Fruit fly (Drosophila melanogaster) whole organism, pupa: ENCODE data around the gene Cpr66Cb.

Source experiments
- CG10348 ChIP-seq: fragments of 200-800 bp; sonication (Bioruptor generic); IDR thresholded peaks from 2 replicates; pipeline ENCODE4 v1.3.6; 2022; ENCODE audit warnings: missing biosample characterization, missing genetic modification characterization
- CG12605 ChIP-seq: fragments of 200-800 bp; sonication (Bioruptor generic); IDR thresholded peaks from 2 replicates; pipeline ENCODE4 v1.3.6; 2022; ENCODE audit warnings: missing biosample characterization, missing genetic modification characterization
- CG13204 ChIP-seq: fragments of 200-800 bp; sonication (Bioruptor generic); optimal IDR thresholded peaks from 2 replicates; lab custom pipeline; 2018; ENCODE audit warnings: missing biosample characterization, mild to moderate bottlenecking, missing genetic modification characterization, moderate library complexity
- CG14655 ChIP-seq: fragments of 200-800 bp; sonication (Bioruptor generic); optimal IDR thresholded peaks from 3 replicates; lab custom pipeline; 2017; ENCODE audit warnings: mild to moderate bottlenecking, missing biosample characterization, missing genetic modification reagents, missing genetic modification characterization
- CG15710 ChIP-seq: fragments of 200-800 bp; sonication (Bioruptor generic); optimal IDR thresholded peaks from 2 replicates; lab custom pipeline; 2018; ENCODE audit warnings: missing biosample characterization, mild to moderate bottlenecking, missing genetic modification characterization, moderate library complexity
- CG17806 ChIP-seq: fragments of 200-800 bp; sonication (Bioruptor generic); optimal IDR thresholded peaks from 2 replicates; lab custom pipeline; 2018; ENCODE audit warnings: missing biosample characterization, mild to moderate bottlenecking, missing genetic modification characterization, moderate library complexity
- CG32121 ChIP-seq: fragments of 200-800 bp; sonication (Bioruptor generic); IDR thresholded peaks from 2 replicates; pipeline ENCODE4 v1.3.6; 2022; ENCODE audit warnings: missing biosample characterization, missing genetic modification characterization
- CG34367 ChIP-seq: fragments of 200-800 bp; sonication (Bioruptor generic); optimal IDR thresholded peaks from 2 replicates; lab custom pipeline; 2018; ENCODE audit warnings: missing biosample characterization, mild to moderate bottlenecking, missing genetic modification characterization
- CG4496 ChIP-seq: fragments of 200-800 bp; sonication (Bioruptor generic); IDR thresholded peaks from 3 replicates; pipeline ENCODE4 v1.3.6; 2022; ENCODE audit warnings: missing biosample characterization, missing genetic modification characterization
- CG8159 ChIP-seq: fragments of 200-800 bp; sonication (Bioruptor generic); optimal IDR thresholded peaks from 3 replicates; lab custom pipeline; 2018; ENCODE audit warnings: missing biosample characterization, mild to moderate bottlenecking, missing genetic modification characterization, moderate library complexity
- CG8301 ChIP-seq: fragments of 200-800 bp; sonication (Bioruptor generic); optimal IDR thresholded peaks from 2 replicates; lab custom pipeline; 2018; ENCODE audit warnings: missing biosample characterization, mild to moderate bottlenecking, missing genetic modification characterization
- CG9948 ChIP-seq: fragments of 200-800 bp; sonication (Bioruptor generic); optimal IDR thresholded peaks from 2 replicates; lab custom pipeline; 2018; ENCODE audit warnings: missing biosample characterization, mild to moderate bottlenecking, missing genetic modification characterization, moderate library complexity
- D1 ChIP-seq: fragments of 200-800 bp; sonication (Bioruptor generic); optimal IDR thresholded peaks from 2 replicates; lab custom pipeline; 2018; ENCODE audit warnings: missing biosample characterization, mild to moderate bottlenecking, missing genetic modification characterization, moderate library complexity
- EcR ChIP-seq: fragments of 200-800 bp; sonication (Bioruptor generic); optimal IDR thresholded peaks from 3 replicates; lab custom pipeline; 2019; ENCODE audit warnings: missing biosample characterization, missing genetic modification characterization, mild to moderate bottlenecking, moderate library complexity, missing genetic modification reagents
- Ets98B ChIP-seq: fragments of 200-800 bp; sonication (Bioruptor generic); IDR thresholded peaks from 2 replicates; pipeline ENCODE4 v1.3.6; 2022; ENCODE audit warnings: missing biosample characterization, missing genetic modification characterization
- Pif1A ChIP-seq: fragments of 200-800 bp; sonication (Bioruptor generic); optimal IDR thresholded peaks from 3 replicates; lab custom pipeline; 2016; ENCODE audit warnings: missing biosample characterization, missing genetic modification characterization
- Pif1B ChIP-seq: fragments of 200-800 bp; sonication (Bioruptor generic); optimal IDR thresholded peaks from 3 replicates; lab custom pipeline; 2016; ENCODE audit warnings: missing biosample characterization, missing genetic modification characterization
- Snoo ChIP-seq: fragments of 200-800 bp; sonication (Bioruptor generic); optimal IDR thresholded peaks from 3 replicates; lab custom pipeline; 2017; ENCODE audit warnings: missing biosample characterization, mild to moderate bottlenecking, missing genetic modification characterization, inconsistent platforms
- fd96Ca ChIP-seq: fragments of 200-800 bp; sonication (Bioruptor generic); IDR thresholded peaks from 3 replicates; pipeline ENCODE4 v1.3.6; 2022; ENCODE audit warnings: missing biosample characterization, missing genetic modification characterization
- gl ChIP-seq: fragments of 200-800 bp; sonication (Bioruptor generic); optimal IDR thresholded peaks from 2 replicates; lab custom pipeline; 2018; ENCODE audit warnings: missing biosample characterization, mild to moderate bottlenecking, missing genetic modification characterization
- rn ChIP-seq: fragments of 200-800 bp; sonication (Bioruptor generic); IDR thresholded peaks from 2 replicates; pipeline ENCODE4 v1.3.6; 2022; ENCODE audit warnings: missing biosample characterization, missing genetic modification characterization

Cpr66Cb gene

DNA sequence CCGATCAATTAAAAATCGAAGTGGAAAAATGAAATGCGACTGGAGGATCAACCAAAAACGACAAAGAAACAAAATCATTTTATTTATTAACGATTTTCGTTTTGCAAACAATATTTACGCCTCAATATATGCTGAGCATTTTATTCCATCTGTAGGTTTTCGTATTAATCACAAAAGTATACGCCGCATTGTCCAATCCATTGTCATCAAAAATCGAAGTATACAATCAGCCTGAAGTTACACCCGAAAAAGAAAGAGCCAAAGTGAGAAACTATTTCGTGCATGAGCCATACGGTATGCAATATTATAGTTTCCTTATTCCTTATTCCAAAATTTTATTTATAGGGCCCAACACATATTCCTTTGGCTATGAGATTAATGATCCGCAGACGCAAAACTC, 7.5 kb upstream of the Cpr66Cb start:
- TF ChIP-seq CG8159 (tag; lab: Kevin White, UChicago) (no peak), D1 (tag; lab: Kevin White, UChicago) (peak; percentile 14), CG32121 (no peak), Pif1A (GFP tag; lab: Kevin White, UChicago) (no peak), EcR (GFP tag; lab: Kevin White, UChicago) (no peak)
- TF ChIP-seq, all 21 proteins: peak for 1

DNA sequence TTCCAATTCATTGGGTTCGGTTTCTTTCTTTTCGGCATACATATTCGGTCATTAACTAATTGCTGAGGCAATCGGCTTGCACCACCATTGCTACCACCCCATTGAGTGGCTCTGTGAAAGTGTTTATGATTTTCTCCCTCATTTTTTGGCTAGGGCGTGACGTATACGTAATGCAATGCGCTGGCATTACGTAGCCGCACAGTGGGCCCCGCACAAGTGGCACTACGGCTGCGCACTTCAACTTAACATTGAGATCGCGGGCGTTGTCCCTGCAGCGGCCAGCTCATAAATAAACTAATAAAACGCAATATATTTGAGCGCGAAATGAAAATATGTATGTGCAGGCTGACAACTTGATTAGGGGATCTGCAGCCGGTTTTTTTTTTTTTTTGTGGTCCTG, 5.1 kb upstream of the Cpr66Cb start:
- TF ChIP-seq gl (tag; lab: Kevin White, UChicago): no peak
- 0 out of 3 replicates have a peak, but pooled peaks have one; percentile 21 for TF ChIP-seq CG4496

DNA sequence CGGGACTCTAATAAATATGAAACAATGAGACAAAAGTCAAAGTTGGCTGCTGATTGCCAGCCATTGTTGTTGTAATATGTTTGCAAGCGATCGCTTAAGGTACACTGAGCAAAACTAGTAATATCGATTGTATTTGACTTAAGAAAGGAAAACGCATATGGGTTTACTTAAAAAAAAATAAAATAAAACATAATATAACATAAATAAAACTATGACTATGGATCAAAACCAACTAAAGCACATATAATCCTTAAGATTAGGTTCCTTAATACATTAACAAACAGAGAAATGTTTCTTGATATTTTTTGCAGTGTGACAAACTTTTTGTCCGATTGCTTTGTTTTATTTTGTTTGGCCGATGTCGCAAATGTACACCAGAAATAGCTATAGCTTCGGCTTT, 2.9 kb upstream of the Cpr66Cb start:
- TF ChIP-seq fd96Ca (GFP tag; lab: Robert Waterston, UW): no peak
- no peak for TF ChIP-seq CG32121
- TF ChIP-seq CG13204 (GFP tag; lab: Kevin White, UChicago): no peak
- no peak for TF ChIP-seq CG17806 (tag; lab: Kevin White, UChicago)
- no peak for TF ChIP-seq CG10348 (GFP tag; lab: Robert Waterston, UW)
- TF ChIP-seq D1 (tag; lab: Kevin White, UChicago): no peak
- no peak for TF ChIP-seq Snoo (tag; lab: Kevin White, UChicago)
- TF ChIP-seq EcR (GFP tag; lab: Kevin White, UChicago): no peak
- TF ChIP-seq rn (GFP tag; lab: Robert Waterston, UW): no peak
- TF ChIP-seq Ets98B (GFP tag; lab: Robert Waterston, UW): no peak
- TF ChIP-seq CG14655 (GFP tag; lab: Kevin White, UChicago): no peak
- TF ChIP-seq CG8301 (tag; lab: Kevin White, UChicago): no peak
- TF ChIP-seq CG15710: no peak
- TF ChIP-seq CG34367 (tag; lab: Kevin White, UChicago): no peak
- TF ChIP-seq CG4496: no peak
- no peak for TF ChIP-seq CG8159 (tag; lab: Kevin White, UChicago)
- no peak for TF ChIP-seq Pif1B (GFP tag; lab: Kevin White, UChicago)
- no peak for TF ChIP-seq gl (tag; lab: Kevin White, UChicago)
- no peak for TF ChIP-seq CG9948 (tag; lab: Kevin White, UChicago)
- TF ChIP-seq, all 21 proteins: peak for 0

DNA sequence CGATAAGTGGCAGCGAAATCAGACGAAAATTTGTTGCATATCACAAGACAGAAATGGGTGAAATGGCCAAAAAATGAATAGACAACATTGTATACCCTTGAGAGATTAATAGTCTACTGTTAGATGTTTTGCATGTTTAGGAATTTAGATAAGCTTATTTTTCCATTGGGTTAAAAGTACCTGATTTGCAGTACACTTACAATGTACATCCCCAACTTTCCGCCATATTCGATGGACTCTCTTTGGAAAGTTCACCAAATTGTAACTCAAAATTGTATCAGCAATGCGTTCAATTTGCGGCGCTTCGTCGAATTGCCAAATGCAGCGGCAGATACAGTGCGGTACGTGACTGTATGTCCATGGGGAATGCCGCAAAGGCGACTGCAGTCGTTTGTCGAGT, 2.1 kb upstream of the Cpr66Cb start:
- TF ChIP-seq CG34367 (tag; lab: Kevin White, UChicago) (no peak), CG15710 (no peak), Ets98B (GFP tag; lab: Robert Waterston, UW) (0 out of 2 replicates have a peak, but pooled peaks have one; percentile 35), fd96Ca (GFP tag; lab: Robert Waterston, UW) (peak; percentile 13; the same call in 1 of the 3 replicates)

DNA sequence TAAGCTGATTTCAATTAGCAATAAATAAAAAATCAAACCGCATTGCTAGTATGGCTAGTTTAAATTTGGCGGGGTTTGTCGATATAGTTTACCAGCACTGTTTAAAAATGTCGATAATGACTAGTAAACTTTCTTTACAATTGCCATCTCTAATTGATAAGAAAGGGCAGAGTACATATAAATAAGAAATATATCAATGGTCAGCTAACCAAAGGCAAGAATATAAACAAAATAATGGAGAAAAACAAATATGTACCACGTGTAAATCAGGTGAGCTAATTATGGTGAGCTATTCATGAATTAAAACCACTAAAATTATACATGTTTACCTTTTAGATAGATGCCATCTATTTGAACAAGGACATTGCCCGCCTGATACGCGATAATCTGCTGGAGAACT, 2.4 kb downstream of the Cpr66Cb start, which contains the start of gene Pex2:
TSS of gene Pex2 (plus strand) at position 131 of the 400 bp plus-strand sequence.
- TF ChIP-seq CG32121 (peak; percentile 18; the same call in 1 of the 2 replicates), CG8301 (tag; lab: Kevin White, UChicago) (peak; percentile 6), Pif1A (GFP tag; lab: Kevin White, UChicago) (peak; percentile 10), Ets98B (GFP tag; lab: Robert Waterston, UW) (no peak), CG8159 (tag; lab: Kevin White, UChicago) (peak; percentile 16), CG4496 (0 out of 3 replicates have a peak, but pooled peaks have one; percentile 13)
- TF ChIP-seq, all 21 proteins: peak for 5

DNA sequence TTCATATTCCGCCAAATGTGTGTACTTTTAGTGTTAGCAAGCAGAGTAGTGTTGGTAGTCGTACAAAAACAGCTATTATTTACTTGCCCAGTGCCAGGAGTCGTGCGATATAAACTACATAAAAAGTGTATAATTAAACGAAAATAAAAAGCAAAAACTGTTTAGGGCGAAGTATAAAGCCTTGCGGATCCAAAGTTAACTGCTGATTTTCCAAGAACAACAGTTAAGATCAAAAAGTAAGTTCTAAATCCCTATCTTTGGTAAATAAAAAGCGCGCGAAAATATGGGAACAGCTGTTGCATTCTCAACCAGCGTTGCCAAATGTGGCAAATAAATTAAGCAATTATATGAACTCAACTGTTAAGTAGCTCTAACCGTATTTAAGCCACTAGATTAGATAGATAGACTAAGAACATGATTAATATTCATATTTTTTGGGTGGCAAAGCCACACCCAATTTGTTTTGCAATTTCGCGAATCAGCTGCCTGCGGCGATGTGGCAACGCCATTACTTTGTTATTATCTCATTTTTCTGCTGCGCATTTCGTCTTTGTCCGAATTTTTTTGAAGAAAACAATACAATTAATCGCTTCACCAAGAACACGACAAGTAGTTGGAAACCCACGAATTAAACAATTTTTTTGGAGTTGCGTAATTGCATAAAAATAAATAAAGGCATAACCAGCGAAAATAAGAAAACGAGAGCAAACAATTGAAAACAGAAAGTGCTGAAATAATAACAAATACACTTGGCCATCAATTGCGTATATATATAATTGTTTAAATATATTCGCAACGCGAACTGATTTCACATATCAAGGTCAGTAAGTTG, 4.0 kb downstream of the Cpr66Cb start, which contains the start of the genes Prim1 and CG7083:
TSS of gene Prim1 (plus strand) at position 51 of the 832 bp plus-strand sequence.
TSS of gene CG7083 (plus strand) at position 522 of the 832 bp plus-strand sequence.
- TF ChIP-seq rn (GFP tag; lab: Robert Waterston, UW) (no peak), CG12605 (GFP tag; lab: Robert Waterston, UW) (no peak), CG32121 (no peak), CG10348 (GFP tag; lab: Robert Waterston, UW) (no peak), EcR (GFP tag; lab: Kevin White, UChicago) (no peak), CG8301 (tag; lab: Kevin White, UChicago) (peak; percentile 28), Snoo (tag; lab: Kevin White, UChicago) (peak; percentile 26), CG14655 (GFP tag; lab: Kevin White, UChicago) (no peak), CG8159 (tag; lab: Kevin White, UChicago) (peak; percentile 57), CG17806 (tag; lab: Kevin White, UChicago) (peak; percentile 38), gl (tag; lab: Kevin White, UChicago) (no peak), CG13204 (GFP tag; lab: Kevin White, UChicago) (no peak), CG15710 (peak; percentile 44), CG34367 (tag; lab: Kevin White, UChicago) (peak; percentile 49), CG4496 (peak; percentile 44; the same call in 2 of the 3 replicates), Ets98B (GFP tag; lab: Robert Waterston, UW) (no peak), Pif1B (GFP tag; lab: Kevin White, UChicago) (no peak), Pif1A (GFP tag; lab: Kevin White, UChicago) (peak; percentile 68)
- TF ChIP-seq, all 21 proteins: peak for 8
